Fruit fly (Drosophila melanogaster): ENCODE data around the gene CG12507.

- no peak for TF ChIP-seq EcR (GFP tag; optimal IDR thresholded peaks at IDR 0.05)
- no peak for TF ChIP-seq CG8478 (optimal IDR thresholded peaks at IDR 0.05)
- no peak for TF ChIP-seq pan (optimal IDR thresholded peaks at IDR 0.05)
- no peak for TF ChIP-seq Dll (optimal IDR thresholded peaks at IDR 0.05)
- no peak for TF ChIP-seq usp (GFP tag; optimal IDR thresholded peaks at IDR 0.05)
Observed at dm6 chrX:16292646-16293045, 26.3 kb upstream of the CG12507 start.
